Fruit fly (Drosophila melanogaster): ENCODE measurements around the gene CG11037.

Gene CG11037

DNA sequence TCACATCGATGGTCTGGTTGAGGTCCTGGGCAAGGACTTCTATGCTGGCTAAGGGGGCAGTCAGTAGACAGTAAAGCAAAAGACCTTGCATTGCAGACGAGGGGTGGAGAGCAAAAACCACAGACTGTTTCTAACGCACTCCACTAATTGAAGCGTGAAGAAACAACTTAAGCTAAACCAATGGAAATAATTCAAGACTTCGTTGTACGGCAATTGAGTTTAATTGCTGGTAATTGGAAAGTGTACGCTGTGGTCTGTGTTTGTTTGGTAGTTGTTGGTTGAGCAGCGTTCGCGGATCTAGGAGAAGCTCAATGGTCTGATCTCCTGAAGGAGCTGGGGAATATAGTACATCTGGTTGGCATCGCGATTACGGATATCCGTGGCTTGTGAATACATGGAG lies 1.3 kb upstream of the CG11037 start, which contains the start of gene CG10587:
Gene CG10587 (minus strand): TSS at position 101 of the 400 bp plus-strand sequence.
- TF ChIP-seq CG1620 (GFP tag; optimal IDR thresholded peaks at IDR 0.05): no peak
- TF ChIP-seq ovo (GFP tag; optimal IDR thresholded peaks at IDR 0.05): no peak
- no peak for TF ChIP-seq toe (GFP tag; optimal IDR thresholded peaks at IDR 0.05)
- no peak for TF ChIP-seq CG7045 (GFP tag; optimal IDR thresholded peaks at IDR 0.05)
- TF ChIP-seq Clk (GFP tag; optimal IDR thresholded peaks at IDR 0.05): no peak
- TF ChIP-seq CG33017 (tag; optimal IDR thresholded peaks at IDR 0.05): no peak
- no peak for TF ChIP-seq tj (GFP tag; optimal IDR thresholded peaks at IDR 0.05)
- no peak for TF ChIP-seq Mnt (GFP tag; optimal IDR thresholded peaks at IDR 0.05)
- no peak for TF ChIP-seq pad (GFP tag; optimal IDR thresholded peaks at IDR 0.05)
- no peak for TF ChIP-seq Crg-1 (GFP tag; optimal IDR thresholded peaks at IDR 0.05)
- TF ChIP-seq bab1 (GFP tag; optimal IDR thresholded peaks at IDR 0.05): no peak
- no peak for TF ChIP-seq cnc (optimal IDR thresholded peaks at IDR 0.05)

DNA sequence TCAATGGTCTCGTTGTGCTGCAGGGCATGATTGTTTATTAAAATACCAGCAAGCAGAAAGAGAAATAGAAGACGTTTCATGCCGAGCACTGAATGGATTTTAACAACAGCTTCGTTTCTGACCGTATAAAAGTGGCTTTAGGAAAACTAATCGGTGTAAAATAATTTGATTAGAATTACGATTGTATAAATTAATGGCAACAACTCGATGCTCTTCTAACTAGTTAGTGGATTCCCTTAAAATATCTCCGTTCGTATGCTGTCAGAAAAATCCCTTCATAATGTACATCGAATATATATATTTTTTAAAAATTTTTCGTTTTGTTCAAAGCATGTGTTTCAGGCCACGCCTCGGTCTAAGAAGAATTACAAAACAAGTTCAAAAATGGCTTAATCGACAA lies 4.5 kb downstream of the CG11037 start, which contains the start of the genes Sems and CG10588:
Gene Sems (minus strand): TSS at position 101 of the 400 bp plus-strand sequence.
Gene CG10588 (plus strand): TSS at position 285 of the 400 bp plus-strand sequence.
- no peak for TF ChIP-seq Hr96 (GFP tag; optimal IDR thresholded peaks at IDR 0.05)
- no peak for TF ChIP-seq bab1 (GFP tag; optimal IDR thresholded peaks at IDR 0.05)

DNA sequence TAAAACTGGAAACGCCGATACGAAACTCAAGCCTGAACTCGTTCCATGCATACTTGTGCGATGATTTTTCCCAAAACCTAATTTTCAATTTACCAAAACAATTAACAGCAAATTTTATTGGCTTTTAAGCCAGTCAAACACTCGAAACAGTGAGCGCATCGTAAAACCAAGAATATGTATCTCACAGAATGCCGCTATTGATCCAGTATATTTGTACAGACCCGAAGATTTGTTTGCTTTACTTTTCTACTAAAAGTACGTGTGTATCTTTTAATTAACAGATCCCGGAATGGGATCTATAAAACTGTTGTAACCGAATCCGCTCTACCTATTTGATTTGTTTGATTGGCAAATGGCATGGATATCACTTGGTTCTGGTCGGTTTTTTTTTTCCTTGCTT lies 7.1 kb downstream of the CG11037 start:
- TF ChIP-seq CG12768 (GFP tag; optimal IDR thresholded peaks at IDR 0.05): no peak
- TF ChIP-seq CG14711 (tag; optimal IDR thresholded peaks at IDR 0.05): no peak
- TF ChIP-seq tj (GFP tag; optimal IDR thresholded peaks at IDR 0.05): no peak
- no peak for TF ChIP-seq CG7101 (tag; optimal IDR thresholded peaks at IDR 0.05)
- TF ChIP-seq Mnt (GFP tag; optimal IDR thresholded peaks at IDR 0.05): no peak
- no peak for TF ChIP-seq cnc (optimal IDR thresholded peaks at IDR 0.05)
- TF ChIP-seq CG5204 (GFP tag; optimal IDR thresholded peaks at IDR 0.05): no peak
- TF ChIP-seq CG7045 (GFP tag; optimal IDR thresholded peaks at IDR 0.05): no peak
- no peak for TF ChIP-seq kay (GFP tag; ENCODE audit: borderline replicate concordance)
- TF ChIP-seq Clk (GFP tag; optimal IDR thresholded peaks at IDR 0.05): no peak
- no peak for TF ChIP-seq bab1 (GFP tag; optimal IDR thresholded peaks at IDR 0.05)
- no peak for TF ChIP-seq CG33017 (tag; optimal IDR thresholded peaks at IDR 0.05)
- no peak for TF ChIP-seq Hr96 (GFP tag; optimal IDR thresholded peaks at IDR 0.05)

- TF ChIP-seq CG5204 (GFP tag; optimal IDR thresholded peaks at IDR 0.05) (no peak), Crg-1 (GFP tag; optimal IDR thresholded peaks at IDR 0.05) (no peak), Clk (GFP tag; optimal IDR thresholded peaks at IDR 0.05) (no peak), CG7101 (tag; optimal IDR thresholded peaks at IDR 0.05) (no peak), CG7045 (GFP tag; optimal IDR thresholded peaks at IDR 0.05) (no peak), cic (GFP tag; optimal IDR thresholded peaks at IDR 0.05) (no peak), CG1620 (GFP tag; optimal IDR thresholded peaks at IDR 0.05) (no peak), CG12768 (GFP tag; optimal IDR thresholded peaks at IDR 0.05) (no peak), CG11617 (GFP tag; optimal IDR thresholded peaks at IDR 0.05) (no peak), kay (GFP tag; ENCODE audit: borderline replicate concordance) (no peak), CG14711 (tag; optimal IDR thresholded peaks at IDR 0.05) (no peak), toe (GFP tag; optimal IDR thresholded peaks at IDR 0.05) (no peak), Mnt (GFP tag; optimal IDR thresholded peaks at IDR 0.05) (no peak), tj (GFP tag; optimal IDR thresholded peaks at IDR 0.05) (no peak), cnc (optimal IDR thresholded peaks at IDR 0.05) (no peak)
These were observed 8.3 kb downstream of the CG11037 start for dm6 chr3L:20952622-20953618.

DNA sequence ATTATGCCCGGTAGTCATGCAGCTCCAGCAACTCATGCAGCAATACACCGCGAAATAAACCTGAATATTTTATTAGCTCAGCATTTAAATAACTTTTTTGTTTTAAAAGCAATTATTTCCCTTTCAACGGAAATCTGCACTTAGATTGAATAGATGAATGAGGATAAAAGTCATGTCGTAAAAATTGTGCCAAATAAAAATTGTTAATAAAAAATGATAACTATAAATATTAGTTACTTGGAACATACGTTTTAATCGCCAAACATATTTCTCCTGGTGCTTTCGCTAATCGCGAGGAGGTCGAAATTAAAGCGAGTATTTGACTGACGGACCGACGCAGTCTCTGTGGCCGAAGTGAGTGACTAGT lies 9.1 kb downstream of the CG11037 start:
- TF ChIP-seq Mnt (GFP tag; optimal IDR thresholded peaks at IDR 0.05): no peak
- no peak for TF ChIP-seq CG1620 (GFP tag; optimal IDR thresholded peaks at IDR 0.05)
- TF ChIP-seq CG14711 (tag; optimal IDR thresholded peaks at IDR 0.05): no peak
- TF ChIP-seq Hr96 (GFP tag; optimal IDR thresholded peaks at IDR 0.05): no peak
- no peak for TF ChIP-seq kay (GFP tag; ENCODE audit: borderline replicate concordance)
- TF ChIP-seq CG11617 (GFP tag; optimal IDR thresholded peaks at IDR 0.05): no peak

DNA sequence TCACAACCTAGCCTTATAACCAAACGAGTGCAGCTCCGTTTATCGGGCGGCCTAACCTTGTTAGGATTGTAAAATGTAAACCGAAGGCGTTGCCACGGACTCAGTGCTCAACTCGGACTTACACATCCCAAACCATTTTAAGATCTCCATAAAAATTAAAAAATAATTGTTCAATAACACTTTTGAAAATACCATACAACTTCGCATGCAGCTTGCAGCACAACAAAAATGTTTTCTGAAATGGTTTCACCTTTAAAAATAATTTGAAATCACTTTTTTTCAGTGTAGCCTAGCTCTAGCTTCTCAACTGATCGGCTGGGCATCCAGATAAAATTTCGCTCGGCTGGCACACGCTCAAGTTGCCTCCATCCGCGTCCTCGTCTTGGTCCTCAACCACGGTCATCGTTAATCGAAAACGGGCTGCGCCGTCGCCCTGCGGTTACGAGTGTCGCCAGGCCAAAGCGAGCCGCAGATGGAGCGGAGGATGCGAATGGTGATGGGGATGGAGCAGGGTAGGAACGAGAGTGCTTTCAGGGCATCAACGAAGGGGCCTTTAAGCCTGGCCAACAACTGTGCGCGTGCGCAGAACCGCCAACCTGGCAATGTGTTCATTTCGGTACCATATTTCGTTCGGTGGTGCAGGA lies 9.6 kb downstream of the CG11037 start:
- no peak for TF ChIP-seq tj (GFP tag; optimal IDR thresholded peaks at IDR 0.05)
- TF ChIP-seq cic (GFP tag; optimal IDR thresholded peaks at IDR 0.05): no peak
- no peak for TF ChIP-seq CG1620 (GFP tag; optimal IDR thresholded peaks at IDR 0.05)
- no peak for TF ChIP-seq CG14711 (tag; optimal IDR thresholded peaks at IDR 0.05)
- no peak for TF ChIP-seq Crg-1 (GFP tag; optimal IDR thresholded peaks at IDR 0.05)
- TF ChIP-seq cnc (optimal IDR thresholded peaks at IDR 0.05): no peak
- no peak for TF ChIP-seq CG5204 (GFP tag; optimal IDR thresholded peaks at IDR 0.05)
- no peak for TF ChIP-seq Hr96 (GFP tag; optimal IDR thresholded peaks at IDR 0.05)
- TF ChIP-seq CG12768 (GFP tag; optimal IDR thresholded peaks at IDR 0.05): no peak
- no peak for TF ChIP-seq kay (GFP tag; ENCODE audit: borderline replicate concordance)
- no peak for TF ChIP-seq CG7045 (GFP tag; optimal IDR thresholded peaks at IDR 0.05)
- TF ChIP-seq Clk (GFP tag; optimal IDR thresholded peaks at IDR 0.05): no peak

Measured in whole organism, adult.